Worm (Caenorhabditis elegans): ENCODE measurements around the gene T24C2.3.

Gene T24C2.3

DNA sequence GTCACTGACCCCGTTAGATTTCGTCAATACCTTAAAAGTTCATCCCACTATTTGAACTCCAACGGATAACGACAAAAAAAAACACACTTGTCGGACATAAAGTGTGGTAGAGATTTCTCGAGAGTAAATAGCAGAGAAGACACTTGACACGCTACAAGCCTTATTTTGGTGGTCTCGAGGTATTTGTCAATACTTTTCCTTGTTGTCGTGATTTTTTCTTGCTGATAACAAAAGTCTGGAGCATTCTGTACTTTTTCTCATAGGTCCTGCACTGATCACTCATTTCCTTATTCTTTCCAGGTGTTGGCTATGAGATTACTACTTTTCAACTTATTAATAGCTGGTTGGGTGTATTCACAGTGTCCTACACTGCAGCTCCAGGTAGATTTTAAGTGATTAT, 29.1 kb downstream of the T24C2.3 start, which contains the start of gene lron-1:
Gene lron-1, plus strand, starts transcription at position 301 of the 400 bp plus-strand sequence.
- no peak for TF ChIP-seq ccch-3 (GFP tag; optimal IDR thresholded peaks at IDR 0.05)
- no peak for TF ChIP-seq K12H6.12 (tag; optimal IDR thresholded peaks at IDR 0.05)
- no peak for TF ChIP-seq mes-4 (tag; optimal IDR thresholded peaks at IDR 0.05)
- no peak for TF ChIP-seq madf-3 (GFP tag; IDR thresholded peaks at IDR 0.05)
- no peak for TF ChIP-seq lin-35 (GFP tag; optimal IDR thresholded peaks at IDR 0.05)
- no peak for TF ChIP-seq B0336.3 (GFP tag; IDR thresholded peaks at IDR 0.05)
- no peak for TF ChIP-seq F39B2.1 (GFP tag; IDR thresholded peaks at IDR 0.05)
- TF ChIP-seq athp-1 (tag; optimal IDR thresholded peaks at IDR 0.05) = no peak

DNA sequence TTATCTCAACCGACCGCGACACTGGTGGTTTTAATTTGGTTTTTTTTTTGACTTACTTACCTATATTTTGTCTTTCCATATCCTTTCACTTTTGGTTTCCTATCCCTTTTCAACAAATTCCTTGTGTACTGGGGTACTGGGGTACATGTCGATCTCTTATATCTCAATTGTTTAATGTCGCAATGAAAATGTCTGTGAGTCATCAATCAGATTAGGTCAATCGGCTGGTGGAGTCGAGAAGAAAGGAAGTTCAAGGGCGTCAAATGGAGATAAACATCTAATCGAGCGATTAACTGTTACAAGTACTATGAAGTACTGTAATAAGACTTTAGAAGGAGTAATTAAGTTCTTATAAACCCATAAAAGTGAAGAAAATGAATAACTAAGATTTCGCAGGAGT, 32.6 kb downstream of the T24C2.3 start:
- TF ChIP-seq madf-6 (GFP tag; IDR thresholded peaks at IDR 0.05) = no peak
- peak; percentile 70 for TF ChIP-seq unc-62 (GFP tag; optimal IDR thresholded peaks at IDR 0.05)

DNA sequence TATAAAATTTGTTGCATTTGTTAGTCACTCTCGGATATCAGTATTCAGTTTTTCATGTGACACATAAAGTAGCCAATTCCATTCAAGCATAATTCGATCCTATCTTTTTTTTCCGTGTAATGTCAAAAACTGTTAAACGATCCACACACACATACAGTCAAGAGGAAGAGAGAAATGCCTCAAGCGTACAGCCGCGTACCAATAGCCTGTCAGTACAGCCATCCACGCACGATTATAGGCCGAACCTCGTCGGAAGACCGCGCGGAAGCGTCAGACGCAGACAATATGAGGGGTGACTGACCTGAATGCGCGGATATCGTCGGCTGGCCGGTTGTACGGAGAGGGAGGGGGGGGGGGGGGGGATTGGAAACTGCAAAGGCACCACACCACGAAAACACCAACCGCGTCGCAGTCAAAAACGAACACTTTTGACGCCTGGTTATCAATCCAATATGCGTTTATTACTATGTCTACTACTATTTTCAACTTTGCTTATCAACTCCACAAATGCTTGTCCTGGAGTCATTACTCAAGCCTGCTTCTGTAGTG, 34.3 kb downstream of the T24C2.3 start, which contains the start of gene let-4:
Gene let-4, plus strand, starts transcription at position 357 of the 549 bp plus-strand sequence.
- TF ChIP-seq zfh-2 (GFP tag; conservative IDR thresholded peaks at IDR 0.05) (peak; percentile 80), egrh-3 (GFP tag; IDR thresholded peaks at IDR 0.05) (peak; percentile 55; the same call in 1 of the 2 replicates), ceh-27 (GFP tag; optimal IDR thresholded peaks at IDR 0.05) (no peak)

DNA sequence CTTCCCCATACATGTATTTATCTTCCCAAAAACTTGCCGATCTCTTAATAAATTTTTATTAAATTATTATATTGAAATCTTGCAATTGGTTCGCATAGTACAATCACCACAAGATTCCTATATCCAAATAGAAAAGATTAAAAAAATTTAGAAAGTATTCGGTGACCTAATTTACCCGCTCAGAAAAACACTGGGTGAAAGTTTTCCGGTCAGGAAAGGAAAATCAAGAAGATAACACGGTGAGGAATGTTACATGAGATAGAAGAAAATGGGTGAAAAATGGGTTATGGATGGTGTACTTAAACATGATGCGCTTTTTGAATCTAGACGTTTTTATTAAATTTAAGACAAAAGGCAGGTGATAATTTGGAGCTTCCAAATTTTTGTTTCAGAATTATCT, 37.5 kb downstream of the T24C2.3 start:
- TF ChIP-seq unc-130 (GFP tag; optimal IDR thresholded peaks at IDR 0.05) (no peak), aptf-2 (GFP tag; conservative IDR thresholded peaks at IDR 0.05) (no peak), tbx-9 (tag; optimal IDR thresholded peaks at IDR 0.05; ENCODE audit: borderline replicate concordance) (no peak), dpl-1 (GFP tag; optimal IDR thresholded peaks at IDR 0.05) (no peak), F33H1.4 (GFP tag; IDR thresholded peaks at IDR 0.05) (no peak), F10E7.11 (tag; optimal IDR thresholded peaks at IDR 0.05) (no peak), lin-26 (GFP tag; IDR thresholded peaks at IDR 0.05) (no peak), ztf-22 (GFP tag; optimal IDR thresholded peaks at IDR 0.05) (no peak)

DNA sequence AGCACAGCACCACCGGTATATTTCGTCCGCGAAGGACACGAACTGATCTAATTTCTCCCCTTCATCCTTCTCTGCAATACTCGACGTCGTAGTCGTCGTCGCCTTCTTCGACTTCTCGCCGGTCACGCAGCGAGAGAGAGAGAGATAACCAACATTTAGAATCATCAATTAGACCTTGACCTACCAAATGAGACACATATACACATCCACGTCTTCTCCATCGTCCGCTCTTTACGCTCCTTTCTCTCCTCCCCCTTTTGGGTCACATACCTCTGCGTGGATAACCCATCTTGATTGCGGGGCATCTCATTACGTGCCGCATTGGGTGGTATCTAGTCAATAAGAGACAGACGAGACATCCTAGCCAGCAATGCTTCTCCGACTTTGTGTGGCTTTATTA, 38.1 kb downstream of the T24C2.3 start, which contains the start of gene sym-1:
Gene sym-1, plus strand, starts transcription at position 194 of the 400 bp plus-strand sequence.
- no peak for TF ChIP-seq Y67H2A.10 (GFP tag; conservative IDR thresholded peaks at IDR 0.05)
- TF ChIP-seq pha-4 (tag; optimal IDR thresholded peaks at IDR 0.05) = no peak
- peak; percentile 36; the same call in 1 of the 2 replicates for TF ChIP-seq zfh-2 (GFP tag; conservative IDR thresholded peaks at IDR 0.05)
- TF ChIP-seq egl-18 (GFP tag; IDR thresholded peaks at IDR 0.05) = no peak

DNA sequence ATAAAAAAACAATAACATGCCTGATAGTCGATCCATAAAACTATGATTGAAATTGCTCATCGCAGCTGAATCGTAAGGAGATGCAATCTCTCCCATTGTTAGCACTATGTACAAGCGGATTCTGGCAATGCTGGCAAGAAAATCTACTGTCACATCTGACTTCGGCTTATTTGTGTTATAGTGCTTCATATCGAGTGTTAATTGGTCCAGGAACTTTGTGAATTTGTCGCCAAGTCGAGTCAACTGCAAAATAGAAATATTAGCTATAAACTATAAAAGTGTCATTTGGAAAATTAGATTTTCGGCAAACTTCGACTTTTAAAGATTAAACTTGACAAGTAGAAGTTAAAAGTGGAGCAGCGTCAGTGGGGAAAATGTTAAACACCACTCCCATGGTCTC, 41.0 kb downstream of the T24C2.3 start:
- TF ChIP-seq dpl-1 (GFP tag; optimal IDR thresholded peaks at IDR 0.05) (no peak), snpc-1.1 (tag; optimal IDR thresholded peaks at IDR 0.05; ENCODE audit: insufficient read depth) (no peak), ZK185.1 (tag; optimal IDR thresholded peaks at IDR 0.05; ENCODE audit: poor library complexity, severe bottlenecking) (no peak), mxl-1 (tag; optimal IDR thresholded peaks at IDR 0.05) (no peak), nhr-80 (tag; optimal IDR thresholded peaks at IDR 0.05) (no peak), cebp-2 (GFP tag; IDR thresholded peaks at IDR 0.05) (no peak), B0035.1 (tag; optimal IDR thresholded peaks at IDR 0.05) (no peak), let-607 (tag; optimal IDR thresholded peaks at IDR 0.05) (no peak), lir-1 (GFP tag; conservative IDR thresholded peaks at IDR 0.05) (no peak), ztf-26 (tag; optimal IDR thresholded peaks at IDR 0.05) (no peak), athp-1 (tag; optimal IDR thresholded peaks at IDR 0.05) (no peak), xnd-1 (tag; optimal IDR thresholded peaks at IDR 0.05) (no peak), let-526 (GFP tag; IDR thresholded peaks at IDR 0.05) (no peak), fkh-3 (tag; optimal IDR thresholded peaks at IDR 0.05) (no peak), C17E4.6 (GFP tag; IDR thresholded peaks at IDR 0.05) (no peak)

Data from whole organism, young adult.